Worm (Caenorhabditis elegans) whole organism, L4 larva: Measurements from ENCODE around the gene F41C3.2.

Source experiments
- F10B5.3 ChIP-seq: sonication (generic microtip); optimal IDR thresholded peaks from 2 replicates; lab custom pipeline; 2016; ENCODE audit warnings: mild to moderate bottlenecking, missing genetic modification characterization, missing compliant biosample characterization
- F44E2.7 ChIP-seq: fragments of 200-800 bp; sonication (Bioruptor generic); IDR thresholded peaks from 2 replicates; pipeline ENCODE4 v2.1.2; 2022; ENCODE audit warnings: missing genetic modification characterization, missing compliant biosample characterization
- Y48G9A.11 ChIP-seq: fragments of 200-800 bp; sonication (Bioruptor generic); IDR thresholded peaks from 2 replicates; pipeline ENCODE4 v1.3.6; 2022; ENCODE audit warnings: missing genetic modification reagents, missing genetic modification characterization, missing compliant biosample characterization
- Y5F2A.4 ChIP-seq: fragments of 200-800 bp; sonication (Bioruptor generic); optimal IDR thresholded peaks from 2 replicates; lab custom pipeline; 2018; ENCODE audit warnings: mild to moderate bottlenecking, missing genetic modification characterization, missing compliant biosample characterization
- aly-2 ChIP-seq: sonication (generic microtip); optimal IDR thresholded peaks from 2 replicates; lab custom pipeline; 2018; ENCODE audit warnings: missing biosample characterization, missing genetic modification characterization
- arid-1 ChIP-seq: fragments of 200-800 bp; sonication (Bioruptor generic); conservative IDR thresholded peaks from 2 replicates; pipeline ENCODE4 v1.3.6; 2022; ENCODE audit warnings: missing genetic modification reagents, missing genetic modification characterization, missing compliant biosample characterization
- attf-4 ChIP-seq: sonication (generic microtip); optimal IDR thresholded peaks from 3 replicates; lab custom pipeline; 2017; ENCODE audit warnings: missing biosample characterization, missing genetic modification characterization
- ceh-32 ChIP-seq: sonication (generic microtip); optimal IDR thresholded peaks from 2 replicates; lab custom pipeline; 2016; ENCODE audit warnings: mild to moderate bottlenecking, missing genetic modification characterization, missing compliant biosample characterization; ENCODE audit not compliant: poor library complexity
- daf-16 ChIP-seq, 3 experiments: sonication (generic microtip); optimal IDR thresholded peaks; 2 replicates each; lab custom pipeline; 2016 to 2017; ENCODE audit warnings: missing genetic modification characterization in 3 of 3, missing genetic modification reagents in 3 of 3, mild to moderate bottlenecking in 2 of 3, missing compliant biosample characterization in 2 of 3, missing biosample characterization in 1 of 3, moderate library complexity in 1 of 3
- daf-19 ChIP-seq: fragments of 200-800 bp; sonication (Bioruptor generic); conservative IDR thresholded peaks from 2 replicates; pipeline ENCODE4 v1.3.6; 2022; ENCODE audit warnings: missing genetic modification characterization, missing compliant biosample characterization
- dpl-1 ChIP-seq: fragments of 150-350 bp; optimal IDR thresholded peaks from 2 replicates; lab custom pipeline; 2014; ENCODE audit warnings: missing biosample characterization, missing genetic modification reagents, missing genetic modification characterization
- duxl-1 ChIP-seq: sonication (generic microtip); optimal IDR thresholded peaks from 2 replicates; lab custom pipeline; 2016; ENCODE audit warnings: mild to moderate bottlenecking, missing genetic modification characterization, moderate library complexity, missing compliant biosample characterization; ENCODE audit not compliant: poor library complexity
- dve-1 ChIP-seq: sonication (generic microtip); optimal IDR thresholded peaks from 2 replicates; lab custom pipeline; 2017; ENCODE audit warnings: antibody characterized with exemption, mild to moderate bottlenecking, missing genetic modification characterization, missing compliant biosample characterization; ENCODE audit not compliant: insufficient read depth
- fos-1 ChIP-seq: fragments of 150-350 bp; optimal IDR thresholded peaks from 2 replicates; lab custom pipeline; 2014; ENCODE audit warnings: missing biosample characterization, missing genetic modification characterization
- hif-1 ChIP-seq, 2 experiments: sonication (generic microtip); optimal IDR thresholded peaks; 2 replicates each; lab custom pipeline; 2016 to 2017; ENCODE audit warnings: missing compliant biosample characterization in 2 of 2, missing genetic modification characterization in 2 of 2, missing genetic modification reagents in 2 of 2, missing genotype in 2 of 2, mild to moderate bottlenecking in 1 of 2
- hlh-11 ChIP-seq: fragments of 200-800 bp; sonication (Bioruptor generic); optimal IDR thresholded peaks from 2 replicates; lab custom pipeline; 2018; ENCODE audit warnings: mild to moderate bottlenecking, missing genetic modification characterization, missing compliant biosample characterization
- hlh-30 ChIP-seq: sonication (generic microtip); optimal IDR thresholded peaks from 2 replicates; lab custom pipeline; 2017; ENCODE audit warnings: antibody characterized with exemption, mild to moderate bottlenecking, missing genetic modification characterization, missing compliant biosample characterization; ENCODE audit not compliant: insufficient read depth
- lim-7 ChIP-seq: fragments of 200-800 bp; sonication (Bioruptor generic); IDR thresholded peaks from 2 replicates; pipeline ENCODE4 v1.3.6; 2022; ENCODE audit warnings: missing genetic modification characterization, missing compliant biosample characterization
- lin-1 ChIP-seq: fragments of 200-800 bp; sonication (Bioruptor generic); IDR thresholded peaks from 2 replicates; pipeline ENCODE4 v1.3.6; 2022; ENCODE audit warnings: missing genetic modification reagents, missing genetic modification characterization, missing compliant biosample characterization
- lin-38 ChIP-seq: fragments of 200-800 bp; sonication (Bioruptor generic); IDR thresholded peaks from 2 replicates; pipeline ENCODE4 v1.3.6; 2022; ENCODE audit warnings: missing genetic modification reagents, missing genetic modification characterization, missing compliant biosample characterization
- lsy-2 ChIP-seq, 2 experiments: fragments of 150-350 bp in 1 of 2; sonication (generic microtip) in 1 of 2; optimal IDR thresholded peaks; 2 replicates each; lab custom pipeline; 2014 to 2017; ENCODE audit warnings: missing biosample characterization in 2 of 2, missing genetic modification characterization in 2 of 2
- mdl-1 ChIP-seq, 2 experiments: fragments of 150-350 bp in 1 of 2; sonication (generic microtip) in 1 of 2; optimal IDR thresholded peaks; 2 replicates each; lab custom pipeline; 2014 to 2017; ENCODE audit warnings: missing biosample characterization in 2 of 2, missing genetic modification characterization in 2 of 2
- mep-1 ChIP-seq: fragments of 150-350 bp; sonication (generic microtip); optimal IDR thresholded peaks from 3 replicates; lab custom pipeline; 2014; ENCODE audit warnings: missing biosample characterization, missing genetic modification characterization
- nhr-102 ChIP-seq: sonication (generic microtip); optimal IDR thresholded peaks from 2 replicates; lab custom pipeline; 2016; ENCODE audit warnings: mild to moderate bottlenecking, missing genetic modification characterization, moderate library complexity, missing compliant biosample characterization
- nhr-237 ChIP-seq: sonication (generic microtip); optimal IDR thresholded peaks from 2 replicates; lab custom pipeline; 2017; ENCODE audit warnings: missing biosample characterization, missing genetic modification characterization
- nhr-25 ChIP-seq: sonication (generic microtip); optimal IDR thresholded peaks from 2 replicates; lab custom pipeline; 2017; ENCODE audit warnings: missing genetic modification characterization, mild to moderate bottlenecking, missing compliant biosample characterization, antibody characterized with exemption, moderate library complexity, borderline replicate concordance; ENCODE audit not compliant: insufficient read depth
- nhr-28 ChIP-seq: fragments of 150-350 bp; optimal IDR thresholded peaks from 2 replicates; lab custom pipeline; 2014; ENCODE audit warnings: missing biosample characterization, missing genetic modification characterization
- nhr-42 ChIP-seq: fragments of 200-800 bp; sonication (Bioruptor generic); IDR thresholded peaks from 2 replicates; pipeline ENCODE4 v1.3.6; 2022; ENCODE audit warnings: missing genetic modification characterization, missing compliant biosample characterization
- nhr-48 ChIP-seq: sonication (generic microtip); optimal IDR thresholded peaks from 2 replicates; lab custom pipeline; 2016; ENCODE audit warnings: mild to moderate bottlenecking, missing genetic modification characterization, missing compliant biosample characterization
- nhr-6 ChIP-seq: fragments of 150-350 bp; optimal IDR thresholded peaks from 2 replicates; lab custom pipeline; 2014; ENCODE audit warnings: missing biosample characterization, missing genetic modification characterization
- rbr-2 ChIP-seq: sonication (generic microtip); optimal IDR thresholded peaks from 2 replicates; lab custom pipeline; 2016; ENCODE audit warnings: missing genotype, missing genetic modification characterization, missing compliant biosample characterization
- saeg-2 ChIP-seq: fragments of 200-800 bp; sonication (Bioruptor generic); IDR thresholded peaks from 2 replicates; pipeline ENCODE4 v1.3.6; 2022; ENCODE audit warnings: missing genetic modification reagents, missing genetic modification characterization, missing compliant biosample characterization
- spr-1 ChIP-seq: sonication (generic microtip); optimal IDR thresholded peaks from 2 replicates; lab custom pipeline; 2016; ENCODE audit warnings: mild to moderate bottlenecking, missing genetic modification characterization, missing compliant biosample characterization
- spr-3 ChIP-seq: fragments of 200-800 bp; sonication (Bioruptor generic); optimal IDR thresholded peaks from 2 replicates; lab custom pipeline; 2018; ENCODE audit warnings: mild to moderate bottlenecking, missing genetic modification characterization, missing compliant biosample characterization
- tra-1 ChIP-seq: fragments of 200-800 bp; sonication (Bioruptor generic); IDR thresholded peaks from 2 replicates; pipeline ENCODE4 v1.3.6; 2022; ENCODE audit warnings: missing genetic modification reagents, missing genetic modification characterization, missing compliant biosample characterization
- unc-130 ChIP-seq: sonication (generic microtip); optimal IDR thresholded peaks from 2 replicates; lab custom pipeline; 2016; ENCODE audit warnings: missing genetic modification reagents, missing genetic modification characterization, missing compliant biosample characterization
- zip-2 ChIP-seq: fragments of 150-350 bp; optimal IDR thresholded peaks from 2 replicates; lab custom pipeline; 2014; ENCODE audit warnings: missing biosample characterization, missing genetic modification characterization

Gene F41C3.2

ce11 chrII:4706359-4706871 lies 43.4 kb upstream of the F41C3.2 start, which contains the start of the genes F10G7.9 and tsn-1 (continued):
- TF ChIP-seq ceh-32 (tag; lab: Kevin White, UChicago) = no peak
- peak in 1 of 2 experiments; percentile 24 for TF ChIP-seq mdl-1 (tag; optimal IDR thresholded peaks at IDR 0.05; lab: Kevin White, UChicago)
- TF ChIP-seq hlh-30 = peak; percentile 73
- no peak for TF ChIP-seq daf-19 (GFP tag; lab: Robert Waterston, UW)
- TF ChIP-seq rbr-2 (tag; lab: Kevin White, UChicago) = peak; percentile 0
- peak; percentile 70 for TF ChIP-seq dpl-1 (GFP tag; lab: Kevin White, UChicago)
- TF ChIP-seq F10B5.3 (tag; lab: Kevin White, UChicago) = no peak
- TF ChIP-seq duxl-1 (tag; lab: Kevin White, UChicago) = peak; percentile 11
- no peak for TF ChIP-seq nhr-237
- TF ChIP-seq Y5F2A.4 = no peak
- no peak for TF ChIP-seq fos-1 (tag; lab: Kevin White, UChicago)
- peak; percentile 63 for TF ChIP-seq mep-1 (tag; lab: Kevin White, UChicago)
- peak; percentile 64 for TF ChIP-seq hlh-11 (tag; lab: Kevin White, UChicago)
- peak; percentile 18; the same call in 1 of the 2 replicates for TF ChIP-seq Y48G9A.11 (GFP tag; lab: Robert Waterston, UW)
- no peak for TF ChIP-seq F44E2.7 (GFP tag; lab: Robert Waterston, UW)
- peak; percentile 46 for TF ChIP-seq nhr-25 (tag; lab: Kevin White, UChicago)
- peak; percentile 11 for TF ChIP-seq unc-130 (GFP tag; lab: Kevin White, UChicago)
- TF ChIP-seq nhr-6 (tag; lab: Kevin White, UChicago) = peak; percentile 67
- TF ChIP-seq lsy-2 (tag; optimal IDR thresholded peaks at IDR 0.05; lab: Kevin White, UChicago) = peak; percentile 70 to 97

ce11 chrII:4710120-4710519 lies 39.6 kb upstream of the F41C3.2 start, which contains the start of gene tag-151:
Gene tag-151, plus strand, starts transcription at chrII:4710277.
- TF ChIP-seq lin-38 (peak; percentile 65), mep-1 (tag; lab: Kevin White, UChicago) (no peak), zip-2 (tag; lab: Kevin White, UChicago) (peak; percentile 54), hif-1 (tag; optimal IDR thresholded peaks at IDR 0.05; lab: Kevin White, UChicago) (no peak), ceh-32 (tag; lab: Kevin White, UChicago) (no peak), Y48G9A.11 (GFP tag; lab: Robert Waterston, UW) (peak; percentile 24; the same call in 1 of the 2 replicates), F10B5.3 (tag; lab: Kevin White, UChicago) (peak; percentile 54), fos-1 (tag; lab: Kevin White, UChicago) (no peak), arid-1 (GFP tag; lab: Robert Waterston, UW) (peak; percentile 56; the same call in 1 of the 2 replicates), nhr-102 (tag; lab: Kevin White, UChicago) (peak; percentile 77), saeg-2 (0 out of 2 replicates have a peak, but pooled peaks have one; percentile 25), lin-1 (GFP tag; lab: Robert Waterston, UW) (no peak), dve-1 (tag; lab: Kevin White, UChicago) (peak; percentile 3), lsy-2 (tag; optimal IDR thresholded peaks at IDR 0.05; lab: Kevin White, UChicago) (peak in 1 of 2 experiments; percentile 41), spr-3 (peak; percentile 58), aly-2 (no peak), lim-7 (GFP tag; lab: Robert Waterston, UW) (0 out of 2 replicates have a peak, but pooled peaks have one; percentile 22), attf-4 (tag; lab: Kevin White, UChicago) (no peak), tra-1 (no peak), nhr-42 (GFP tag; lab: Robert Waterston, UW) (no peak), nhr-48 (tag; lab: Kevin White, UChicago) (peak; percentile 16), nhr-28 (tag; lab: Kevin White, UChicago) (no peak), mdl-1 (tag; optimal IDR thresholded peaks at IDR 0.05; lab: Kevin White, UChicago) (no peak), spr-1 (tag; lab: Kevin White, UChicago) (peak; percentile 36), daf-16 (GFP tag; optimal IDR thresholded peaks at IDR 0.05; lab: Kevin White, UChicago) (peak in 1 of 2 experiments; percentile 54), daf-16 (tag; optimal IDR thresholded peaks at IDR 0.05; lab: Kevin White, UChicago) (no peak)
